Worm (Caenorhabditis elegans) whole organism, young adult: ENCODE results near the gene T11B7.1.
A peak's percentile ranks its signal among the peaks of the same experiment; 100 is the strongest.

Experiments used
- B0019.2 ChIP-seq: fragments of 200-800 bp; sonication (Bioruptor generic); conservative IDR thresholded peaks from 2 replicates; pipeline ENCODE4 v1.3.6; 2022; ENCODE audit warnings: missing genetic modification reagents, missing genetic modification characterization, missing compliant biosample characterization
- B0035.1 ChIP-seq: sonication (generic microtip); optimal IDR thresholded peaks from 2 replicates; lab custom pipeline; 2016; ENCODE audit warnings: missing genetic modification characterization, mild to moderate bottlenecking, missing compliant biosample characterization, missing genotype, missing genetic modification reagents
- B0261.1 ChIP-seq: sonication (generic microtip); optimal IDR thresholded peaks from 2 replicates; lab custom pipeline; 2016; ENCODE audit warnings: mild to moderate bottlenecking, missing genetic modification characterization, moderate library complexity, missing compliant biosample characterization
- C17E4.6 ChIP-seq: fragments of 200-800 bp; sonication (Bioruptor generic); IDR thresholded peaks from 2 replicates; pipeline ENCODE4 v1.3.6; 2022; ENCODE audit warnings: missing genetic modification reagents, missing genetic modification characterization, missing compliant biosample characterization
- D2030.7 ChIP-seq: fragments of 200-800 bp; sonication (Bioruptor generic); IDR thresholded peaks from 2 replicates; pipeline ENCODE4 v1.3.6; 2022; ENCODE audit warnings: missing genetic modification reagents, missing genetic modification characterization, missing compliant biosample characterization
- F10E7.11 ChIP-seq: sonication (generic microtip); optimal IDR thresholded peaks from 2 replicates; lab custom pipeline; 2017; ENCODE audit warnings: mild to moderate bottlenecking, missing genetic modification characterization, moderate library complexity, missing compliant biosample characterization
- F37B4.10 ChIP-seq: fragments of 200-800 bp; sonication (Bioruptor generic); IDR thresholded peaks from 2 replicates; pipeline ENCODE4 v1.3.6; 2022; ENCODE audit warnings: missing genetic modification characterization, missing compliant biosample characterization
- F52B5.7 ChIP-seq: sonication (generic microtip); optimal IDR thresholded peaks from 2 replicates; lab custom pipeline; 2016; ENCODE audit warnings: mild to moderate bottlenecking, missing genetic modification characterization, missing compliant biosample characterization
- F55B11.4 ChIP-seq: sonication (generic microtip); optimal IDR thresholded peaks from 2 replicates; lab custom pipeline; 2016; ENCODE audit warnings: missing compliant biosample characterization, missing genetic modification characterization, borderline replicate concordance; ENCODE audit not compliant: insufficient read depth
- F57A8.1 ChIP-seq: fragments of 200-800 bp; sonication (Bioruptor generic); optimal IDR thresholded peaks from 2 replicates; lab custom pipeline; 2018; ENCODE audit warnings: mild to moderate bottlenecking, missing genetic modification characterization, moderate library complexity, missing compliant biosample characterization
- F57C9.4 ChIP-seq: sonication (generic microtip); optimal IDR thresholded peaks from 2 replicates; lab custom pipeline; 2017; ENCODE audit warnings: mild to moderate bottlenecking, missing genetic modification characterization, missing compliant biosample characterization
- K12H6.12 ChIP-seq: fragments of 200-800 bp; sonication (Bioruptor generic); optimal IDR thresholded peaks from 2 replicates; lab custom pipeline; 2018; ENCODE audit warnings: mild to moderate bottlenecking, missing genetic modification characterization, missing compliant biosample characterization
- Y53F4B.3 ChIP-seq: fragments of 200-800 bp; sonication (Bioruptor generic); IDR thresholded peaks from 2 replicates; pipeline ENCODE4 v1.3.6; 2022; ENCODE audit warnings: missing genetic modification reagents, missing genetic modification characterization, missing compliant biosample characterization
- Y53G8AR.9 ChIP-seq: fragments of 200-800 bp; sonication (Bioruptor generic); conservative IDR thresholded peaks from 2 replicates; pipeline ENCODE4 v1.3.6; 2022; ENCODE audit warnings: missing genetic modification reagents, missing genetic modification characterization, missing compliant biosample characterization
- Y56A3A.18 ChIP-seq: fragments of 200-800 bp; sonication (Bioruptor generic); IDR thresholded peaks from 2 replicates; pipeline ENCODE4 v1.3.6; 2022; ENCODE audit warnings: missing genetic modification reagents, missing genetic modification characterization, missing compliant biosample characterization
- attf-3 ChIP-seq: fragments of 200-800 bp; sonication (Bioruptor generic); conservative IDR thresholded peaks from 2 replicates; pipeline ENCODE4 v1.3.6; 2022; ENCODE audit warnings: missing genetic modification reagents, missing genetic modification characterization, missing compliant biosample characterization
- ccch-3 ChIP-seq: fragments of 200-800 bp; sonication (Bioruptor generic); optimal IDR thresholded peaks from 2 replicates; lab custom pipeline; 2018; ENCODE audit warnings: mild to moderate bottlenecking, missing genetic modification characterization, missing compliant biosample characterization
- ceh-100 ChIP-seq: fragments of 200-800 bp; sonication (Bioruptor generic); IDR thresholded peaks from 2 replicates; pipeline ENCODE4 v1.3.6; 2022; ENCODE audit warnings: missing genetic modification reagents, missing genetic modification characterization, missing compliant biosample characterization
- ceh-58 ChIP-seq: fragments of 200-800 bp; sonication (Bioruptor generic); IDR thresholded peaks from 2 replicates; pipeline ENCODE4 v1.3.6; 2022; ENCODE audit warnings: missing genetic modification characterization, missing compliant biosample characterization
- ceh-79 ChIP-seq: sonication (generic microtip); optimal IDR thresholded peaks from 2 replicates; lab custom pipeline; 2017; ENCODE audit warnings: mild to moderate bottlenecking, missing genetic modification characterization, missing compliant biosample characterization
- dpl-1 ChIP-seq: fragments of 150-350 bp; optimal IDR thresholded peaks from 2 replicates; lab custom pipeline; 2014; ENCODE audit warnings: missing biosample characterization, missing genetic modification reagents, missing genetic modification characterization
- egl-18 ChIP-seq: fragments of 200-800 bp; sonication (Bioruptor generic); IDR thresholded peaks from 2 replicates; pipeline ENCODE4 v1.3.6; 2022; ENCODE audit warnings: missing genetic modification reagents, missing genetic modification characterization, missing compliant biosample characterization
- gei-17 ChIP-seq: fragments of 200-800 bp; sonication (Bioruptor generic); optimal IDR thresholded peaks from 2 replicates; lab custom pipeline; 2018; ENCODE audit warnings: mild to moderate bottlenecking, missing genetic modification characterization, missing compliant biosample characterization
- hmg-1.2 ChIP-seq: fragments of 200-800 bp; sonication (Bioruptor generic); IDR thresholded peaks from 2 replicates; pipeline ENCODE4 v1.3.6; 2022; ENCODE audit warnings: missing genetic modification reagents, missing genetic modification characterization, missing compliant biosample characterization
- hrde-1 ChIP-seq: sonication (generic microtip); optimal IDR thresholded peaks from 2 replicates; lab custom pipeline; 2016; ENCODE audit warnings: missing genetic modification characterization, mild to moderate bottlenecking, missing compliant biosample characterization, moderate library complexity, missing genotype, missing genetic modification reagents, borderline replicate concordance
- hsf-1 ChIP-seq: fragments of 200-800 bp; sonication (Bioruptor generic); IDR thresholded peaks from 2 replicates; pipeline ENCODE4 v1.3.6; 2022; ENCODE audit warnings: missing genetic modification reagents, missing genetic modification characterization, missing compliant biosample characterization
- let-526 ChIP-seq: fragments of 200-800 bp; sonication (Bioruptor generic); IDR thresholded peaks from 2 replicates; pipeline ENCODE4 v1.3.6; 2022; ENCODE audit warnings: missing genetic modification reagents, missing genetic modification characterization, missing compliant biosample characterization
- lin-35 ChIP-seq, 3 experiments: fragments of 150-350 bp in 2 of 3; sonication (generic microtip) in 1 of 3; optimal IDR thresholded peaks; 2 replicates each; lab custom pipeline; 2014 to 2018; ENCODE audit warnings: missing biosample characterization in 3 of 3, missing genetic modification characterization in 3 of 3, missing genetic modification reagents in 3 of 3
- lin-54 ChIP-seq: fragments of 200-800 bp; sonication (Bioruptor generic); optimal IDR thresholded peaks from 2 replicates; lab custom pipeline; 2018; ENCODE audit warnings: mild to moderate bottlenecking, missing genetic modification characterization, missing compliant biosample characterization
- lsl-1 ChIP-seq: fragments of 200-800 bp; sonication (Bioruptor generic); optimal IDR thresholded peaks from 2 replicates; lab custom pipeline; 2018; ENCODE audit warnings: mild to moderate bottlenecking, missing genetic modification characterization, moderate library complexity, missing compliant biosample characterization
- madf-10 ChIP-seq: sonication (generic microtip); optimal IDR thresholded peaks from 2 replicates; lab custom pipeline; 2016; ENCODE audit warnings: mild to moderate bottlenecking, missing genetic modification characterization, missing compliant biosample characterization
- nfya-1 ChIP-seq: sonication (generic microtip); optimal IDR thresholded peaks from 2 replicates; lab custom pipeline; 2017; ENCODE audit warnings: antibody characterized with exemption, missing compliant biosample characterization, missing genetic modification characterization, borderline replicate concordance; ENCODE audit not compliant: insufficient read depth
- nhr-120 ChIP-seq: fragments of 200-800 bp; sonication (Bioruptor generic); IDR thresholded peaks from 2 replicates; pipeline ENCODE4 v1.3.6; 2022; ENCODE audit warnings: missing genetic modification characterization, missing compliant biosample characterization
- nhr-179 ChIP-seq: sonication (generic microtip); optimal IDR thresholded peaks from 2 replicates; lab custom pipeline; 2016; ENCODE audit warnings: mild to moderate bottlenecking, missing genetic modification characterization, missing compliant biosample characterization
- nhr-80 ChIP-seq: sonication (generic microtip); optimal IDR thresholded peaks from 2 replicates; lab custom pipeline; 2016; ENCODE audit warnings: missing genetic modification characterization, missing compliant biosample characterization
- pbrm-1 ChIP-seq: fragments of 200-800 bp; sonication (Bioruptor generic); IDR thresholded peaks from 2 replicates; pipeline ENCODE4 v1.3.6; 2022; ENCODE audit warnings: missing genetic modification reagents, missing genetic modification characterization, missing compliant biosample characterization
- repo-1 ChIP-seq: sonication (generic microtip); optimal IDR thresholded peaks from 2 replicates; lab custom pipeline; 2017; ENCODE audit warnings: mild to moderate bottlenecking, missing genetic modification characterization, missing compliant biosample characterization
- sdz-38 ChIP-seq: sonication (generic microtip); optimal IDR thresholded peaks from 2 replicates; lab custom pipeline; 2016; ENCODE audit warnings: missing genotype, missing genetic modification characterization, missing compliant biosample characterization
- snpc-3.4 ChIP-seq: sonication (generic microtip); optimal IDR thresholded peaks from 2 replicates; lab custom pipeline; 2017; ENCODE audit warnings: missing genetic modification characterization, mild to moderate bottlenecking, missing compliant biosample characterization, antibody characterized with exemption, moderate library complexity, missing genotype, missing genetic modification reagents
- somi-1 ChIP-seq: fragments of 200-800 bp; sonication (Bioruptor generic); optimal IDR thresholded peaks from 2 replicates; lab custom pipeline; 2018; ENCODE audit warnings: mild to moderate bottlenecking, missing genetic modification characterization, missing compliant biosample characterization
- tbx-9 ChIP-seq: sonication (generic microtip); optimal IDR thresholded peaks from 2 replicates; lab custom pipeline; 2016; ENCODE audit warnings: borderline replicate concordance, missing genetic modification characterization, inconsistent platforms, missing compliant biosample characterization
- zfh-2 ChIP-seq: fragments of 200-800 bp; sonication (Bioruptor generic); conservative IDR thresholded peaks from 2 replicates; pipeline ENCODE4 v1.3.6; 2022; ENCODE audit warnings: missing genetic modification reagents, missing genetic modification characterization, missing compliant biosample characterization
- ztf-18 ChIP-seq: sonication (generic microtip); optimal IDR thresholded peaks from 2 replicates; lab custom pipeline; 2016; ENCODE audit warnings: missing genotype, mild to moderate bottlenecking, missing genetic modification characterization, missing compliant biosample characterization

The T11B7.1 gene

ce11 chrIV:8796246-8796645 is 44.3 kb upstream of the T11B7.1 start:
- peak; percentile 16 for TF ChIP-seq K12H6.12 (tag; lab: Kevin White, UChicago)
- TF ChIP-seq somi-1: no peak

- no peak for TF ChIP-seq F37B4.10 (GFP tag; lab: Robert Waterston, UW)
- TF ChIP-seq hsf-1 (GFP tag; lab: Robert Waterston, UW): no peak
- TF ChIP-seq zfh-2 (GFP tag; lab: Robert Waterston, UW): no peak
- TF ChIP-seq B0035.1 (tag; lab: Kevin White, UChicago): no peak
- no peak for TF ChIP-seq tbx-9 (tag; lab: Kevin White, UChicago)
- no peak for TF ChIP-seq ceh-100 (GFP tag; lab: Robert Waterston, UW)
- TF ChIP-seq dpl-1 (GFP tag; lab: Kevin White, UChicago): no peak
- TF ChIP-seq snpc-3.4 (tag; lab: Kevin White, UChicago): no peak
- TF ChIP-seq egl-18: no peak
- TF ChIP-seq ccch-3 (GFP tag; lab: Kevin White, UChicago): no peak
- TF ChIP-seq C17E4.6: no peak
- no peak for TF ChIP-seq attf-3
- TF ChIP-seq let-526 (GFP tag; lab: Robert Waterston, UW): no peak
- no peak for TF ChIP-seq F57A8.1 (GFP tag; lab: Kevin White, UChicago)
- no peak for TF ChIP-seq lin-54 (GFP tag; lab: Kevin White, UChicago)
- TF ChIP-seq sdz-38 (tag; lab: Kevin White, UChicago): no peak
Measured at ce11 chrIV:8798255-8798654, 42.3 kb upstream of the T11B7.1 start, which contains the start of gene clec-182. Gene clec-182, minus strand, starts transcription at chrIV:8798355.

ce11 chrIV:8807327-8807726 is 33.2 kb upstream of the T11B7.1 start:
- TF ChIP-seq nhr-80 (tag; lab: Kevin White, UChicago) (peak; percentile 35), lin-35 (GFP tag; optimal IDR thresholded peaks at IDR 0.05; lab: Kevin White, UChicago) (no peak)

ce11 chrIV:8813614-8814013 is 26.9 kb upstream of the T11B7.1 start, which contains the start of gene exc-5:
Gene exc-5, minus strand, starts transcription at chrIV:8813670.
- no peak for TF ChIP-seq gei-17 (GFP tag; lab: Kevin White, UChicago)
- TF ChIP-seq ccch-3 (GFP tag; lab: Kevin White, UChicago): no peak
- no peak for TF ChIP-seq nhr-120 (GFP tag; lab: Robert Waterston, UW)
- TF ChIP-seq B0261.1 (tag; lab: Kevin White, UChicago): no peak
- TF ChIP-seq hmg-1.2 (GFP tag; lab: Robert Waterston, UW): no peak
- TF ChIP-seq repo-1: no peak
- no peak for TF ChIP-seq F57C9.4 (tag; lab: Kevin White, UChicago)
- TF ChIP-seq B0019.2: no peak
- TF ChIP-seq madf-10 (tag; lab: Kevin White, UChicago): no peak
- TF ChIP-seq Y56A3A.18 (GFP tag; lab: Robert Waterston, UW): no peak
- TF ChIP-seq ztf-18 (tag; lab: Kevin White, UChicago): no peak
- no peak for TF ChIP-seq hrde-1 (tag; lab: Kevin White, UChicago)
- TF ChIP-seq C17E4.6: no peak
- no peak for TF ChIP-seq pbrm-1 (GFP tag; lab: Robert Waterston, UW)

- TF ChIP-seq F10E7.11 (tag; lab: Kevin White, UChicago): no peak
- TF ChIP-seq nhr-179 (tag; lab: Kevin White, UChicago): no peak
- no peak for TF ChIP-seq nfya-1 (tag; lab: Kevin White, UChicago)
- no peak for TF ChIP-seq hmg-1.2 (GFP tag; lab: Robert Waterston, UW)
- no peak for TF ChIP-seq F52B5.7 (tag; lab: Kevin White, UChicago)
- TF ChIP-seq F55B11.4 (tag; lab: Kevin White, UChicago): no peak
- no peak for TF ChIP-seq let-526 (GFP tag; lab: Robert Waterston, UW)
- no peak for TF ChIP-seq ceh-58
- no peak for TF ChIP-seq Y53F4B.3 (GFP tag; lab: Robert Waterston, UW)
- no peak for TF ChIP-seq Y53G8AR.9 (GFP tag; lab: Robert Waterston, UW)
- no peak for TF ChIP-seq ceh-79 (tag; lab: Kevin White, UChicago)
- no peak for TF ChIP-seq lsl-1
- TF ChIP-seq D2030.7 (GFP tag; lab: Robert Waterston, UW): no peak
- TF ChIP-seq F57C9.4 (tag; lab: Kevin White, UChicago): no peak
Measured at ce11 chrIV:8815162-8815561, 25.4 kb upstream of the T11B7.1 start.
